Fruit fly (Drosophila melanogaster): ENCODE measurements around the gene mRpL2.

dm6 chr3L:11096195-11096908 is 24.3 kb upstream of the mRpL2 start, which contains the start of the genes CG46439, Iyd and CG33947:
- TF ChIP-seq Sin3A (optimal IDR thresholded peaks at IDR 0.05) (no peak), h (optimal IDR thresholded peaks at IDR 0.05) (no peak)

Measured in Kc167 (cell line).